Worm (Caenorhabditis elegans) whole organism, young adult: ENCODE data around the gene chil-6.

Experiments
- B0261.1 ChIP-seq: sonication (generic microtip); optimal IDR thresholded peaks from 2 replicates; lab custom pipeline; 2016; ENCODE audit warnings: mild to moderate bottlenecking, missing genetic modification characterization, moderate library complexity, missing compliant biosample characterization
- B0336.3 ChIP-seq: fragments of 200-800 bp; sonication (Bioruptor generic); IDR thresholded peaks from 2 replicates; pipeline ENCODE4 v1.3.6; 2022; ENCODE audit warnings: missing genetic modification characterization, missing compliant biosample characterization
- C06A6.2 ChIP-seq: fragments of 200-800 bp; sonication (Bioruptor generic); conservative IDR thresholded peaks from 2 replicates; pipeline ENCODE4 v1.3.6; 2022; ENCODE audit warnings: missing genetic modification characterization, missing compliant biosample characterization
- F23B12.7 ChIP-seq: sonication (generic microtip); optimal IDR thresholded peaks from 2 replicates; lab custom pipeline; 2017; ENCODE audit warnings: missing genetic modification characterization, mild to moderate bottlenecking, missing compliant biosample characterization, antibody characterized with exemption, moderate library complexity; ENCODE audit not compliant: insufficient read depth
- F39B2.1 ChIP-seq: fragments of 200-800 bp; sonication (Bioruptor generic); IDR thresholded peaks from 2 replicates; pipeline ENCODE4 v1.3.6; 2022; ENCODE audit warnings: missing genetic modification reagents, missing genetic modification characterization, missing compliant biosample characterization
- F52B5.7 ChIP-seq: sonication (generic microtip); optimal IDR thresholded peaks from 2 replicates; lab custom pipeline; 2016; ENCODE audit warnings: mild to moderate bottlenecking, missing genetic modification characterization, missing compliant biosample characterization
- K12H6.12 ChIP-seq: fragments of 200-800 bp; sonication (Bioruptor generic); optimal IDR thresholded peaks from 2 replicates; lab custom pipeline; 2018; ENCODE audit warnings: mild to moderate bottlenecking, missing genetic modification characterization, missing compliant biosample characterization
- T26A5.8 ChIP-seq: sonication (generic microtip); optimal IDR thresholded peaks from 2 replicates; lab custom pipeline; 2016; ENCODE audit warnings: missing genetic modification characterization, missing compliant biosample characterization
- aptf-3 ChIP-seq: fragments of 200-800 bp; sonication (Bioruptor generic); IDR thresholded peaks from 2 replicates; pipeline ENCODE4 v1.3.6; 2022; ENCODE audit warnings: missing genetic modification characterization, missing compliant biosample characterization
- athp-1 ChIP-seq: sonication (generic microtip); optimal IDR thresholded peaks from 2 replicates; lab custom pipeline; 2017; ENCODE audit warnings: mild to moderate bottlenecking, missing genetic modification characterization, missing compliant biosample characterization
- attf-5 ChIP-seq: fragments of 200-800 bp; sonication (Bioruptor generic); optimal IDR thresholded peaks from 2 replicates; lab custom pipeline; 2018; ENCODE audit warnings: mild to moderate bottlenecking, missing genetic modification characterization, missing compliant biosample characterization
- bed-1 ChIP-seq: fragments of 200-800 bp; sonication (Bioruptor generic); IDR thresholded peaks from 2 replicates; pipeline ENCODE4 v1.3.6; 2022; ENCODE audit warnings: missing genetic modification reagents, missing genetic modification characterization, missing compliant biosample characterization
- ccch-3 ChIP-seq: fragments of 200-800 bp; sonication (Bioruptor generic); optimal IDR thresholded peaks from 2 replicates; lab custom pipeline; 2018; ENCODE audit warnings: mild to moderate bottlenecking, missing genetic modification characterization, missing compliant biosample characterization
- cebp-2 ChIP-seq: fragments of 200-800 bp; sonication (Bioruptor generic); IDR thresholded peaks from 2 replicates; pipeline ENCODE4 v1.3.6; 2022; ENCODE audit warnings: missing genetic modification characterization, missing compliant biosample characterization
- ceh-40 ChIP-seq: fragments of 200-800 bp; sonication (Bioruptor generic); IDR thresholded peaks from 2 replicates; pipeline ENCODE4 v1.3.6; 2022; ENCODE audit warnings: missing genetic modification characterization, missing compliant biosample characterization
- ceh-58 ChIP-seq: fragments of 200-800 bp; sonication (Bioruptor generic); IDR thresholded peaks from 2 replicates; pipeline ENCODE4 v1.3.6; 2022; ENCODE audit warnings: missing genetic modification characterization, missing compliant biosample characterization
- ceh-91 ChIP-seq: fragments of 200-800 bp; sonication (Bioruptor generic); IDR thresholded peaks from 2 replicates; pipeline ENCODE4 v1.3.6; 2022; ENCODE audit warnings: missing genetic modification reagents, missing genetic modification characterization, missing compliant biosample characterization
- chd-7 ChIP-seq: sonication (generic microtip); optimal IDR thresholded peaks from 2 replicates; lab custom pipeline; 2016; ENCODE audit warnings: mild to moderate bottlenecking, missing genetic modification characterization, moderate library complexity, missing compliant biosample characterization
- dpff-1 ChIP-seq: sonication (generic microtip); optimal IDR thresholded peaks from 2 replicates; lab custom pipeline; 2017; ENCODE audit warnings: mild to moderate bottlenecking, missing genetic modification characterization, missing compliant biosample characterization
- dpl-1 ChIP-seq: fragments of 150-350 bp; optimal IDR thresholded peaks from 2 replicates; lab custom pipeline; 2014; ENCODE audit warnings: missing biosample characterization, missing genetic modification reagents, missing genetic modification characterization
- efl-1 ChIP-seq: fragments of 150-350 bp; optimal IDR thresholded peaks from 2 replicates; lab custom pipeline; 2014; ENCODE audit warnings: missing biosample characterization, missing genetic modification reagents, missing genetic modification characterization
- egl-18 ChIP-seq: fragments of 200-800 bp; sonication (Bioruptor generic); IDR thresholded peaks from 2 replicates; pipeline ENCODE4 v1.3.6; 2022; ENCODE audit warnings: missing genetic modification reagents, missing genetic modification characterization, missing compliant biosample characterization
- egrh-3 ChIP-seq: fragments of 200-800 bp; sonication (Bioruptor generic); IDR thresholded peaks from 2 replicates; pipeline ENCODE4 v1.3.6; 2022; ENCODE audit warnings: missing genetic modification reagents, missing genetic modification characterization, missing compliant biosample characterization
- ets-4 ChIP-seq: fragments of 200-800 bp; sonication (Bioruptor generic); optimal IDR thresholded peaks from 2 replicates; lab custom pipeline; 2018; ENCODE audit warnings: mild to moderate bottlenecking, missing genetic modification characterization, missing compliant biosample characterization
- fkh-3 ChIP-seq: sonication (generic microtip); optimal IDR thresholded peaks from 2 replicates; lab custom pipeline; 2016; ENCODE audit warnings: mild to moderate bottlenecking, missing genetic modification characterization, missing compliant biosample characterization
- hlh-12 ChIP-seq: sonication (generic microtip); optimal IDR thresholded peaks from 2 replicates; lab custom pipeline; 2016; ENCODE audit warnings: missing genetic modification characterization, missing compliant biosample characterization
- hmg-20 ChIP-seq: fragments of 200-800 bp; sonication (Bioruptor generic); IDR thresholded peaks from 2 replicates; pipeline ENCODE4 v1.3.6; 2022; ENCODE audit warnings: missing genetic modification reagents, missing genetic modification characterization, missing compliant biosample characterization
- lin-26 ChIP-seq: fragments of 200-800 bp; sonication (Bioruptor generic); IDR thresholded peaks from 2 replicates; pipeline ENCODE4 v1.3.6; 2022; ENCODE audit warnings: missing genetic modification reagents, missing genetic modification characterization, missing compliant biosample characterization
- nfya-2 ChIP-seq: fragments of 200-800 bp; sonication (Bioruptor generic); IDR thresholded peaks from 2 replicates; pipeline ENCODE4 v1.3.6; 2022; ENCODE audit warnings: missing genetic modification reagents, missing genetic modification characterization, missing compliant biosample characterization
- nhr-120 ChIP-seq: fragments of 200-800 bp; sonication (Bioruptor generic); IDR thresholded peaks from 2 replicates; pipeline ENCODE4 v1.3.6; 2022; ENCODE audit warnings: missing genetic modification characterization, missing compliant biosample characterization
- nhr-80 ChIP-seq: sonication (generic microtip); optimal IDR thresholded peaks from 2 replicates; lab custom pipeline; 2016; ENCODE audit warnings: missing genetic modification characterization, missing compliant biosample characterization
- pha-4 ChIP-seq: fragments of 150-350 bp; sonication (generic microtip); optimal IDR thresholded peaks from 2 replicates; lab custom pipeline; 2014; ENCODE audit warnings: missing biosample characterization, missing genetic modification reagents, missing genetic modification characterization
- rpc-1 ChIP-seq, 2 experiments: fragments of 150-350 bp in 1 of 2; sonication (generic microtip) in 1 of 2; optimal IDR thresholded peaks; 2 replicates each; lab custom pipeline; 2014 to 2018; ENCODE audit warnings: missing biosample characterization in 1 of 2, missing genetic modification characterization in 1 of 2, missing genetic modification reagents in 1 of 2, missing genotype in 1 of 2
- snpc-1.3 ChIP-seq: sonication (generic microtip); optimal IDR thresholded peaks from 2 replicates; lab custom pipeline; 2017; ENCODE audit warnings: missing genetic modification characterization, mild to moderate bottlenecking, missing compliant biosample characterization, antibody characterized with exemption, moderate library complexity, missing genotype, missing genetic modification reagents; ENCODE audit not compliant: insufficient read depth
- snpc-3.4 ChIP-seq: sonication (generic microtip); optimal IDR thresholded peaks from 2 replicates; lab custom pipeline; 2017; ENCODE audit warnings: missing genetic modification characterization, mild to moderate bottlenecking, missing compliant biosample characterization, antibody characterized with exemption, moderate library complexity, missing genotype, missing genetic modification reagents
- sptf-2 ChIP-seq: fragments of 200-800 bp; sonication (Bioruptor generic); optimal IDR thresholded peaks from 2 replicates; lab custom pipeline; 2018; ENCODE audit warnings: mild to moderate bottlenecking, missing genetic modification characterization, missing compliant biosample characterization
- tbx-9 ChIP-seq: sonication (generic microtip); optimal IDR thresholded peaks from 2 replicates; lab custom pipeline; 2016; ENCODE audit warnings: borderline replicate concordance, missing genetic modification characterization, inconsistent platforms, missing compliant biosample characterization
- unc-62 ChIP-seq: fragments of 150-350 bp; optimal IDR thresholded peaks from 2 replicates; lab custom pipeline; 2014; ENCODE audit warnings: missing biosample characterization, missing genetic modification reagents, missing genetic modification characterization
- zfh-2 ChIP-seq: fragments of 200-800 bp; sonication (Bioruptor generic); conservative IDR thresholded peaks from 2 replicates; pipeline ENCODE4 v1.3.6; 2022; ENCODE audit warnings: missing genetic modification reagents, missing genetic modification characterization, missing compliant biosample characterization

chil-6 gene

DNA sequence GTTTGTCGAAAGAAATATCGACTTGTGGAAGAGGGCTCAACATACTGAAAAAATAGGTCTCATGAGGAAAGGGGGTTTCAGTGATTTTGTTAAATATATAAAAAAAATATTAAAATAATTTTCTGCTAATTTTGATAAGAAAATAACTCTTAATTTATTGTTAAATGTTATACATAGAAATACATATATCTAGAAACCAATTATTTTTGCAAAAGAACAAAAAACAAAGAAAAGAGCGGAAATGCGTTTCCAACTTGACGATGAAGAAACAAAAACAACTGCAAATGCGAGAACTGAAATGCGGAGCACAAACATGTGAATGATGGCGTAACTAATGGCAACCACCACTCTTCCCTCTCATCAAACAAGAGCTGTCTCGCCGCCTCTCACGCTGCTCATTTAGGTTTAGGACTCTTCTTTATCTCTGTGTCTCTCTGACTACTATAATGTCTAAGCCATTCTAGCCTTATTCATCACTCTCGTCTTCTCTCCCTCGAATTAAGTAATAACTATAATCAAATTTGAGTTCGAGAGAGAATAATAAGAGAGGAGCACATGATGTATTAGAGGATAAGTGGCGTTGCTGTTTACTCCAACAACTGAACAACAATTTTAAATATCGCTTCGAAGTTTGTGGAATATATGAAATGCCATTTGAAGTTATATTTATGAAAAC lies 19.3 kb downstream of the chil-6 start, which contains the start of gene arrd-4:
arrd-4 (minus strand) TSS at position 51 of the 676 bp plus-strand sequence.
- TF ChIP-seq egrh-3 (GFP tag; lab: Robert Waterston, UW): no peak
- no peak for TF ChIP-seq snpc-3.4
- no peak for TF ChIP-seq efl-1
- TF ChIP-seq B0336.3 (GFP tag; lab: Robert Waterston, UW): no peak
- no peak for TF ChIP-seq rpc-1 (optimal IDR thresholded peaks at IDR 0.05; lab: Kevin White, UChicago)
- no peak for TF ChIP-seq rpc-1 (tag; optimal IDR thresholded peaks at IDR 0.05; lab: Kevin White, UChicago)
- no peak for TF ChIP-seq hlh-12 (tag; lab: Kevin White, UChicago)
- TF ChIP-seq fkh-3 (tag; lab: Kevin White, UChicago): no peak
- no peak for TF ChIP-seq C06A6.2 (GFP tag; lab: Robert Waterston, UW)
- TF ChIP-seq F52B5.7 (tag; lab: Kevin White, UChicago): no peak
- TF ChIP-seq lin-26: no peak
- no peak for TF ChIP-seq ccch-3 (GFP tag; lab: Kevin White, UChicago)
- no peak for TF ChIP-seq sptf-2 (GFP tag; lab: Kevin White, UChicago)
- TF ChIP-seq B0261.1: no peak
- no peak for TF ChIP-seq F23B12.7

DNA sequence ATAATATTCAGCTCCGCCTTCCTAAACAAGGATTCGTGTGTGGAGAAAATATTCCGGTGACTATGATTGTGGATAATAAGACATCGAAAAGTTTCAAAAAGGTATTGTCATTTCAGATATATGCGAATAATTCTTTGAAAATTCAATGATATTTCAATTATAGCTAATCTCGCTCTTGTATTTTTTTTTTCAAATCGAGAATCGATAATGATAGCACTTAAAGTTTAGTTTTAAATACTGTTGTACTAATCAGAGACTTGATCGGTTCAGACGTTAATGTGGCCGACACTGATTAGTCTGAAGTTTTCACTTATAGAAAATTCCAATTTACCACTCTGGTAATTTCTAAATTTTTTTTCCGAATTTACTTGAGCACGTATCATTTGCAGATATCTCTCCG lies 21.7 kb downstream of the chil-6 start:
- TF ChIP-seq athp-1 (tag; lab: Kevin White, UChicago) (no peak), ets-4 (GFP tag; lab: Kevin White, UChicago) (no peak), K12H6.12 (tag; lab: Kevin White, UChicago) (no peak), ceh-40 (GFP tag; lab: Robert Waterston, UW) (no peak), lin-26 (no peak), attf-5 (GFP tag; lab: Kevin White, UChicago) (no peak), unc-62 (GFP tag; lab: Kevin White, UChicago) (no peak), ceh-91 (GFP tag; lab: Robert Waterston, UW) (no peak), bed-1 (GFP tag; lab: Robert Waterston, UW) (no peak), nhr-120 (GFP tag; lab: Robert Waterston, UW) (no peak), snpc-1.3 (tag; lab: Kevin White, UChicago) (no peak), C06A6.2 (GFP tag; lab: Robert Waterston, UW) (no peak), hmg-20 (GFP tag; lab: Robert Waterston, UW) (no peak), B0336.3 (GFP tag; lab: Robert Waterston, UW) (no peak), F39B2.1 (GFP tag; lab: Robert Waterston, UW) (no peak)

DNA sequence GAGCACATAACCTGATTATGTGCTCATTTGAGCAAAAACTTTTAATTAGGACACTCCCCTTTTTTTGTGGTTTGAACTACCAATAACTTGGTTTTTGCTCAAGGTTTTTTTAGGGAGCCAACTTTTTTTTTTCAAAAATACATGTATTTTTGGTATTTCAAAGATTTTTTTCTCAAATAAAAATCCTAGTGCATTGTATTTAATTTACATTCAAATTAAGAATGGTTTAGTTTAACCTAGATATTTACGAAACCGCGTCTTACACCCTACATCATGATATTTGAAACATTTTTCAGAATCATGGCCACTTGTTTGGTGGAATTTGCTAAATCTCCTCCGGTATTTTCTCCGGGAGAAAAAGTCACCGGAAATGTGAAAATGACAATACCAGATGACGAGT lies 22.8 kb downstream of the chil-6 start, which contains the start of gene arrd-5:
arrd-5 (plus strand) TSS at position 301 of the 400 bp plus-strand sequence.
- TF ChIP-seq nhr-120 (GFP tag; lab: Robert Waterston, UW): no peak
- no peak for TF ChIP-seq aptf-3 (GFP tag; lab: Robert Waterston, UW)
- TF ChIP-seq snpc-1.3 (tag; lab: Kevin White, UChicago): no peak
- no peak for TF ChIP-seq ets-4 (GFP tag; lab: Kevin White, UChicago)
- no peak for TF ChIP-seq nhr-80 (tag; lab: Kevin White, UChicago)
- TF ChIP-seq zfh-2 (GFP tag; lab: Robert Waterston, UW): no peak
- no peak for TF ChIP-seq cebp-2 (GFP tag; lab: Robert Waterston, UW)
- no peak for TF ChIP-seq attf-5 (GFP tag; lab: Kevin White, UChicago)
- no peak for TF ChIP-seq T26A5.8 (tag; lab: Kevin White, UChicago)
- TF ChIP-seq egl-18: no peak
- no peak for TF ChIP-seq snpc-3.4
- TF ChIP-seq dpff-1 (tag; lab: Kevin White, UChicago): no peak
- TF ChIP-seq ceh-58 (GFP tag; lab: Robert Waterston, UW): no peak
- no peak for TF ChIP-seq nfya-2 (GFP tag; lab: Robert Waterston, UW)
- no peak for TF ChIP-seq dpl-1 (GFP tag; lab: Kevin White, UChicago)
- no peak for TF ChIP-seq pha-4 (tag; lab: Kevin White, UChicago)
- no peak for TF ChIP-seq hlh-12 (tag; lab: Kevin White, UChicago)
- TF ChIP-seq tbx-9 (tag; lab: Kevin White, UChicago): no peak
- TF ChIP-seq chd-7 (tag; lab: Kevin White, UChicago): no peak
